Worm (Caenorhabditis elegans) whole organism, L1 larva: Measurements from ENCODE around the gene gldi-7.

Source experiments
- dpl-1 ChIP-seq, 3 experiments: fragments of 150-350 bp in 2 of 3; sonication (generic microtip) in 1 of 3; optimal IDR thresholded peaks; 2 replicates each; lab custom pipeline; 2014 to 2017; ENCODE audit warnings: missing biosample characterization in 3 of 3, missing genetic modification characterization in 3 of 3, missing genetic modification reagents in 3 of 3
- fos-1 ChIP-seq: fragments of 150-350 bp; optimal IDR thresholded peaks from 2 replicates; lab custom pipeline; 2014; ENCODE audit warnings: missing biosample characterization, missing genetic modification characterization
- nhr-11 ChIP-seq: fragments of 150-350 bp; optimal IDR thresholded peaks from 2 replicates; lab custom pipeline; 2014; ENCODE audit warnings: missing biosample characterization, missing genetic modification characterization
- snpc-4 ChIP-seq: fragments of 150-350 bp; optimal IDR thresholded peaks from 2 replicates; lab custom pipeline; 2014; ENCODE audit warnings: missing biosample characterization, missing genetic modification characterization
- snu-23 ChIP-seq: sonication (generic microtip); optimal IDR thresholded peaks from 2 replicates; lab custom pipeline; 2016; ENCODE audit warnings: missing genetic modification characterization, missing compliant biosample characterization
- unc-62 ChIP-seq: fragments of 150-350 bp; optimal IDR thresholded peaks from 2 replicates; lab custom pipeline; 2014; ENCODE audit warnings: missing biosample characterization, missing genetic modification reagents, missing genetic modification characterization
- zag-1 ChIP-seq: fragments of 150-350 bp; optimal IDR thresholded peaks from 2 replicates; lab custom pipeline; 2014; ENCODE audit warnings: missing biosample characterization, missing genetic modification characterization

DNA sequence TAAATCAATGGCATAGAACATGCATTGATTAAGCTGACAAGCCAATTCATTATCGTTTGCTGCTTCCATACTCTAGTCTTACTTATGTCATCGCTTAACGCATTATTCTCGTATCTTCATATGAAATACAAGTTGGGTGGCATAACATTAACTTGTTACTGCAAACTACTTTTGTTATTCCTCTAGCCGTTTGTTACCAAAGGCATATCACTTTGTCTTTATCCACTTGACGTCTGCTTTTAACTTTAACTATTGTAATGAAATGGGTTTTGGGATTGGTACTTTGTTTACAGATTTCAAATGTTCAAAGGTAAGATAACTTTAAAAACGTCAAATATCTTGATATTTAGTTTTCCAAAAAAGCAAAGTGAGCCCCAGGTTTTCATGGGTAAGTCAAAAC lies 5.0 kb upstream of the gldi-7 start, which contains the start of gene W01C9.2:
- no peak for TF ChIP-seq dpl-1 (GFP tag; optimal IDR thresholded peaks at IDR 0.05; lab: Kevin White, UChicago)
- no peak for TF ChIP-seq snu-23 (GFP tag; lab: Kevin White, UChicago)
- no peak for TF ChIP-seq snpc-4 (tag; lab: Kevin White, UChicago)
- TF ChIP-seq zag-1, result no peak
- TF ChIP-seq unc-62, result no peak
- TF ChIP-seq fos-1, result no peak
- TF ChIP-seq nhr-11 (tag; lab: Kevin White, UChicago), result no peak
